Worm (Caenorhabditis elegans): ENCODE measurements around the gene ZK666.11.

DNA sequence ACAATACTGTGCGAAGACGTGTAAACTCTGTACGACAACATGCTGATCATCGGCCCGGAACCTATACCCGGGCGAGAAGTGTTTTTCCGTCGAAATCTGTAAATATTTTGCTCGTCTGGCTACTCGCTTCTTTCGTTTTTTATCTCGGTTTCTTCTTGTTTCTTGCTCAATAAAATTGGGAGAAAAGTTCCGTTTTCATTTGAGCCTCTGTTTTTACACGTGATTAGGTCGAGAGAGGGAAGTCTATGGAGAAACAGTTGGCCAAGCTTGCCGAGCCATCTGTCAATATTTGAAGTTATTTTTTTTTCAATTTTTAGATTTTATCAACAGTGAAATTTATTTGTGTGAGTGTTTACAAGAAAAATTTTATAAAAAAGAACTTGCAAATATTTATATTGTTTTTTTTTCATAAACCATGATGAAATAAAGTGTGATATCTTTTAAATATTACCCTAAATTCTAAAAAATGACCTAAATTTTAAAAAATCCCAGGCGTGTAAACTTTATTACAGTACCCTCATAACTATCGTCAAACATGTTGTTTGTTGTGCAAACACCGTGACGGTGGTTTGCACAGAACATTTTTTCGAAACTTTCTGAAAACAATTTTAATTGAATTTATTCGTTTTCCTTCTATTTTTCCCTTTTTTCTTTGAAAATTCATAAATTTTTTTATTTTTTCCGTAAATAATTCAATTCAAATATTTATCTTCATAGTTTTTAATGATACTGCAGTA lies 37.2 kb upstream of the ZK666.11 start:
- no peak for TF ChIP-seq him-1 (tag; optimal IDR thresholded peaks at IDR 0.05)
- TF ChIP-seq dao-5 (tag; optimal IDR thresholded peaks at IDR 0.05) = no peak
- no peak for TF ChIP-seq W03F9.2 (tag; optimal IDR thresholded peaks at IDR 0.05)

Data from whole organism, L4/young adult.